Worm (Caenorhabditis elegans): ENCODE measurements around the gene gpa-5.

DNA sequence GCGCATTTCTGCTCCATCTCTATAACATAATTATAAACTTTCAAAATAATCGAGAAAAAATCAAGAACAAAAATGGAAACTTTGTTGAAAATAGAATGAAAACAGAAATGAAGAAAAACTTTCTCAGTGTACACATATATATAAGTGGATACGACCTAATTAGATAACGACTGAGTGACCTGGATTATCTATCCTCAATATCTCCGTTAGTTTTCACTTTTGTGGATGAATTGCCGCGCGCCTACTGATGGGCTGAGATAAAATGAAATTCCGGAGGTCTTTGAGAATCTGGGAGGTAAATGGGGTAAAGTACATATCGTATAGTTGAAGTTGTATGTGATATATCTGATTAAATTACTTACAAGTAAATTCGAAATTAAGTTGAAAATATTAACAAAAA lies 24.8 kb upstream of the gpa-5 start, which contains the start of gene dpy-3:
- TF ChIP-seq skn-1 (tag; optimal IDR thresholded peaks at IDR 0.05) (no peak), lin-35 (GFP tag; optimal IDR thresholded peaks at IDR 0.05) (no peak), ces-1 (GFP tag; optimal IDR thresholded peaks at IDR 0.05) (no peak), nhr-71 (tag; optimal IDR thresholded peaks at IDR 0.05) (no peak), egl-27 (tag; optimal IDR thresholded peaks at IDR 0.05) (no peak), nhr-77 (tag; optimal IDR thresholded peaks at IDR 0.05) (no peak), alr-1 (tag; optimal IDR thresholded peaks at IDR 0.05; ENCODE audit: borderline replicate concordance) (no peak), unc-62 (GFP tag; optimal IDR thresholded peaks at IDR 0.05) (no peak), lsy-2 (tag; optimal IDR thresholded peaks at IDR 0.05) (no peak)

Data from whole organism, L1 larva.